Fruit fly (Drosophila melanogaster) whole organism, embryonic: ENCODE results near the gene TrpRS.

Source experiments
- ATbp ChIP-seq: fragments of 200-800 bp; sonication (Bioruptor generic); optimal IDR thresholded peaks from 2 replicates; lab custom pipeline; 2017; ENCODE audit warnings: missing biosample characterization, mild to moderate bottlenecking, missing genetic modification characterization, missing genetic modification reagents
- Aef1 ChIP-seq: fragments of 200-800 bp; sonication (Bioruptor generic); IDR thresholded peaks from 3 replicates; pipeline ENCODE4 v1.3.6; 2022; ENCODE audit warnings: missing biosample characterization, missing genetic modification characterization
- Blimp-1 ChIP-seq: fragments of 200-800 bp; sonication (Bioruptor generic); optimal IDR thresholded peaks from 3 replicates; lab custom pipeline; 2018; ENCODE audit warnings: missing biosample characterization, missing genetic modification characterization, mild to moderate bottlenecking, moderate library complexity, missing genetic modification reagents
- CG10209 ChIP-seq: fragments of 200-800 bp; sonication (Bioruptor generic); optimal IDR thresholded peaks from 3 replicates; lab custom pipeline; 2017; ENCODE audit warnings: missing biosample characterization, mild to moderate bottlenecking, missing genetic modification characterization, missing genetic modification reagents
- CG11695 ChIP-seq: fragments of 200-800 bp; sonication (Bioruptor generic); IDR thresholded peaks from 3 replicates; pipeline ENCODE4 v1.3.6; 2022; ENCODE audit warnings: missing biosample characterization, missing genetic modification characterization
- CG12071 ChIP-seq: fragments of 200-800 bp; sonication (Bioruptor generic); optimal IDR thresholded peaks from 3 replicates; lab custom pipeline; 2018; ENCODE audit warnings: missing biosample characterization, mild to moderate bottlenecking, missing genetic modification characterization
- CG15011 ChIP-seq: fragments of 200-800 bp; sonication (Bioruptor generic); optimal IDR thresholded peaks from 3 replicates; lab custom pipeline; 2018; ENCODE audit warnings: missing biosample characterization, mild to moderate bottlenecking, missing genetic modification characterization
- CG1603 ChIP-seq: fragments of 200-800 bp; sonication (Bioruptor generic); optimal IDR thresholded peaks from 2 replicates; lab custom pipeline; 2019; ENCODE audit warnings: missing biosample characterization, mild to moderate bottlenecking, missing genetic modification characterization, moderate library complexity
- CG2116 ChIP-seq: fragments of 200-800 bp; sonication (Bioruptor generic); optimal IDR thresholded peaks from 3 replicates; lab custom pipeline; 2018; ENCODE audit warnings: missing biosample characterization, mild to moderate bottlenecking, missing genetic modification characterization
- CG2120 ChIP-seq: fragments of 200-800 bp; sonication (Bioruptor generic); optimal IDR thresholded peaks from 3 replicates; lab custom pipeline; 2016; ENCODE audit warnings: missing biosample characterization, missing genetic modification characterization
- CG30020 ChIP-seq: fragments of 200-800 bp; optimal IDR thresholded peaks from 2 replicates; lab custom pipeline; 2019; ENCODE audit warnings: missing biosample characterization, mild to moderate bottlenecking, missing genetic modification characterization, moderate library complexity
- CG30403 ChIP-seq: fragments of 200-800 bp; sonication (Bioruptor generic); optimal IDR thresholded peaks from 3 replicates; lab custom pipeline; 2016; ENCODE audit warnings: missing biosample characterization, missing genetic modification characterization
- CG3281 ChIP-seq: fragments of 200-800 bp; sonication (Bioruptor generic); optimal IDR thresholded peaks from 3 replicates; lab custom pipeline; 2017; ENCODE audit warnings: missing biosample characterization, mild to moderate bottlenecking, missing genetic modification characterization
- CG34224 ChIP-seq: fragments of 200-800 bp; sonication (Bioruptor generic); IDR thresholded peaks from 3 replicates; pipeline ENCODE4 v1.3.6; 2022; ENCODE audit warnings: missing biosample characterization, missing genetic modification characterization; ENCODE audit not compliant: partially characterized antibody
- CG34376 ChIP-seq: fragments of 200-800 bp; sonication (Bioruptor generic); optimal IDR thresholded peaks from 2 replicates; lab custom pipeline; 2018; ENCODE audit warnings: missing biosample characterization, mild to moderate bottlenecking, missing genetic modification characterization
- CG42726 ChIP-seq: fragments of 200-800 bp; sonication (Bioruptor generic); IDR thresholded peaks from 2 replicates; pipeline ENCODE4 v1.3.6; 2022; ENCODE audit warnings: missing biosample characterization, missing genetic modification characterization; ENCODE audit not compliant: partially characterized antibody
- CG4404 ChIP-seq: fragments of 200-800 bp; sonication (Bioruptor generic); IDR thresholded peaks from 2 replicates; pipeline ENCODE4 v1.3.6; 2022; ENCODE audit warnings: missing biosample characterization, missing genetic modification characterization
- CG4617 ChIP-seq: fragments of 200-800 bp; sonication (Bioruptor generic); optimal IDR thresholded peaks from 3 replicates; lab custom pipeline; 2016; ENCODE audit warnings: missing biosample characterization, missing genetic modification characterization, borderline replicate concordance
- CG4707 ChIP-seq: fragments of 200-800 bp; sonication (Bioruptor generic); optimal IDR thresholded peaks from 2 replicates; lab custom pipeline; 2018; ENCODE audit warnings: missing biosample characterization, mild to moderate bottlenecking, missing genetic modification characterization, moderate library complexity
- CG4854 ChIP-seq: fragments of 200-800 bp; sonication (Bioruptor generic); optimal IDR thresholded peaks from 2 replicates; lab custom pipeline; 2016; ENCODE audit warnings: missing biosample characterization, missing genetic modification characterization, inconsistent platforms
- CG8388 ChIP-seq: fragments of 200-800 bp; sonication (Bioruptor generic); optimal IDR thresholded peaks from 2 replicates; lab custom pipeline; 2019; ENCODE audit warnings: missing biosample characterization, mild to moderate bottlenecking, missing genetic modification characterization, moderate library complexity
- CG9932 ChIP-seq: fragments of 200-800 bp; sonication (Bioruptor generic); IDR thresholded peaks from 2 replicates; pipeline ENCODE4 v1.3.6; 2022; ENCODE audit warnings: missing biosample characterization, missing genetic modification characterization
- Dbx ChIP-seq: fragments of 200-800 bp; sonication (Bioruptor generic); IDR thresholded peaks from 3 replicates; pipeline ENCODE4 v1.3.6; 2022; ENCODE audit warnings: missing biosample characterization, missing genetic modification characterization
- Deaf1 ChIP-seq: fragments of 200-800 bp; optimal IDR thresholded peaks from 3 replicates; lab custom pipeline; 2019; ENCODE audit warnings: missing biosample characterization, mild to moderate bottlenecking, missing genetic modification characterization, moderate library complexity
- H15 ChIP-seq: fragments of 200-800 bp; sonication (Bioruptor generic); IDR thresholded peaks from 3 replicates; pipeline ENCODE4 v1.3.6; 2022; ENCODE audit warnings: missing biosample characterization, missing genetic modification characterization
- Med ChIP-seq: fragments of 200-800 bp; sonication (Bioruptor generic); peaks from one replicate; lab custom pipeline; 2016; ENCODE audit warnings: missing biosample characterization, missing genetic modification characterization, mild to moderate bottlenecking, inconsistent platforms, moderate library complexity
- Ptx1 ChIP-seq: fragments of 200-800 bp; sonication (Bioruptor generic); IDR thresholded peaks from 2 replicates; pipeline ENCODE4 v1.3.6; 2022; ENCODE audit warnings: missing biosample characterization, missing genetic modification characterization
- Sry-β ChIP-seq: fragments of 200-800 bp; sonication (Bioruptor generic); optimal IDR thresholded peaks from 2 replicates; lab custom pipeline; 2018; ENCODE audit warnings: missing biosample characterization, mild to moderate bottlenecking, missing genetic modification characterization, moderate library complexity
- Taf1 ChIP-seq: fragments of 200-800 bp; sonication (Bioruptor generic); IDR thresholded peaks from 2 replicates; pipeline ENCODE4 v1.3.6; 2022; ENCODE audit warnings: missing biosample characterization, missing genetic modification characterization
- Tbp ChIP-seq: fragments of >200 bp; optimal IDR thresholded peaks from 2 replicates; lab custom pipeline; 2018; ENCODE audit warnings: missing biosample characterization, missing genetic modification characterization
- Trl ChIP-seq, 3 experiments: fragments of >200 bp in 2 of 3; fragments of 200-800 bp in 1 of 3; sonication (Bioruptor generic) in 1 of 3; optimal IDR thresholded peaks; 2 replicates in 1 of 3; 3 replicates in 2 of 3; lab custom pipeline; 2016 to 2017; ENCODE audit warnings: missing biosample characterization in 1 of 3, missing genetic modification characterization in 1 of 3
- YL-1 ChIP-seq: fragments of 200-800 bp; sonication (Bioruptor generic); optimal IDR thresholded peaks from 3 replicates; lab custom pipeline; 2017; ENCODE audit warnings: missing biosample characterization, mild to moderate bottlenecking, missing genetic modification characterization
- ato ChIP-seq: fragments of 200-800 bp; sonication (Bioruptor generic); IDR thresholded peaks from 2 replicates; pipeline ENCODE4 v1.3.6; 2022; ENCODE audit warnings: missing biosample characterization, missing genetic modification characterization; ENCODE audit not compliant: partially characterized antibody
- bowl ChIP-seq: fragments of 200-800 bp; sonication (Bioruptor generic); IDR thresholded peaks from 2 replicates; pipeline ENCODE4 v1.3.6; 2022; ENCODE audit warnings: missing biosample characterization, missing genetic modification characterization
- corto ChIP-seq: fragments of 200-800 bp; sonication (Bioruptor generic); optimal IDR thresholded peaks from 2 replicates; lab custom pipeline; 2016; ENCODE audit warnings: missing biosample characterization, mild to moderate bottlenecking, missing genetic modification characterization, moderate library complexity
- crp ChIP-seq, 2 experiments: fragments of 200-800 bp; sonication (Bioruptor generic); optimal IDR thresholded peaks; 2 replicates in 1 of 2; 3 replicates in 1 of 2; lab custom pipeline; 2017; ENCODE audit warnings: missing biosample characterization in 2 of 2, missing genetic modification characterization in 2 of 2, mild to moderate bottlenecking in 1 of 2, moderate library complexity in 1 of 2
- dpn ChIP-seq, 2 experiments: fragments of 200-800 bp; sonication (Bioruptor generic); optimal IDR thresholded peaks; 3 replicates each; lab custom pipeline; 2016; ENCODE audit warnings: missing biosample characterization in 2 of 2, missing genetic modification characterization in 2 of 2
- gcm ChIP-seq: fragments of 200-800 bp; sonication (Bioruptor generic); optimal IDR thresholded peaks from 2 replicates; lab custom pipeline; 2019; ENCODE audit warnings: missing biosample characterization, mild to moderate bottlenecking, missing genetic modification characterization, moderate library complexity
- h ChIP-seq: fragments of >200 bp; optimal IDR thresholded peaks from 2 replicates; lab custom pipeline; 2017
- jing ChIP-seq: fragments of 200-800 bp; sonication (Bioruptor generic); optimal IDR thresholded peaks from 2 replicates; lab custom pipeline; 2018; ENCODE audit warnings: missing biosample characterization, mild to moderate bottlenecking, missing genetic modification characterization
- klu ChIP-seq: fragments of 200-800 bp; sonication (Bioruptor generic); IDR thresholded peaks from 2 replicates; pipeline ENCODE4 v1.3.6; 2022; ENCODE audit warnings: missing biosample characterization, missing genetic modification characterization
- lmd ChIP-seq: fragments of 200-800 bp; sonication (Bioruptor generic); IDR thresholded peaks from 2 replicates; pipeline ENCODE4 v1.3.6; 2022; ENCODE audit warnings: missing biosample characterization, missing genetic modification characterization
- mirr ChIP-seq: fragments of 200-800 bp; sonication (Bioruptor generic); optimal IDR thresholded peaks from 3 replicates; lab custom pipeline; 2018; ENCODE audit warnings: missing biosample characterization, mild to moderate bottlenecking, missing genetic modification characterization
- pb ChIP-seq: fragments of 200-800 bp; sonication (Bioruptor generic); optimal IDR thresholded peaks from 3 replicates; lab custom pipeline; 2016; ENCODE audit warnings: missing biosample characterization, missing genetic modification characterization
- repo ChIP-seq: fragments of 200-800 bp; sonication (Bioruptor generic); optimal IDR thresholded peaks from 2 replicates; lab custom pipeline; 2016; ENCODE audit warnings: missing biosample characterization, missing genetic modification characterization
- ro ChIP-seq: fragments of 200-800 bp; sonication (Bioruptor generic); IDR thresholded peaks from 2 replicates; pipeline ENCODE4 v1.3.6; 2022; ENCODE audit warnings: missing biosample characterization, missing genetic modification characterization
- sens ChIP-seq: fragments of 200-800 bp; sonication (Bioruptor generic); peaks from one replicate; lab custom pipeline; 2016; ENCODE audit warnings: missing biosample characterization, missing genetic modification characterization
- sob ChIP-seq: fragments of 200-800 bp; sonication (Bioruptor generic); IDR thresholded peaks from 2 replicates; pipeline ENCODE4 v1.3.6; 2022; ENCODE audit warnings: missing biosample characterization, missing genetic modification characterization
- tx ChIP-seq: fragments of 200-800 bp; sonication (Bioruptor generic); optimal IDR thresholded peaks from 2 replicates; lab custom pipeline; 2016; ENCODE audit warnings: missing biosample characterization, missing genetic modification characterization
- wor ChIP-seq: fragments of 200-800 bp; sonication (Bioruptor generic); IDR thresholded peaks from 2 replicates; pipeline ENCODE4 v1.3.6; 2022; ENCODE audit warnings: missing biosample characterization, missing genetic modification characterization

TrpRS gene

dm6 chr3R:9239941-9240400 lies 26.7 kb downstream of the TrpRS start (continued):
- no peak for TF ChIP-seq corto (GFP tag; lab: Kevin White, UChicago)
- TF ChIP-seq ato (GFP tag; lab: Robert Waterston, UW), result peak; percentile 87
- no peak for TF ChIP-seq ATbp (GFP tag; lab: Kevin White, UChicago)
- no peak for TF ChIP-seq pb (GFP tag; lab: Kevin White, UChicago)
- peak in 1 of 2 experiments; percentile 6 for TF ChIP-seq dpn (GFP tag; optimal IDR thresholded peaks at IDR 0.05; lab: Kevin White, UChicago)
- TF ChIP-seq mirr (GFP tag; lab: Kevin White, UChicago), result no peak
- TF ChIP-seq CG8388 (GFP tag; lab: Kevin White, UChicago), result no peak
- TF ChIP-seq h (lab: Kevin White, UChicago), result no peak
- no peak for TF ChIP-seq klu
- TF ChIP-seq H15 (GFP tag; lab: Robert Waterston, UW), result no peak
- peak; percentile 94 for TF ChIP-seq YL-1 (GFP tag; lab: Kevin White, UChicago)
- peak; percentile 9 for TF ChIP-seq CG2120 (GFP tag; lab: Kevin White, UChicago)
- TF ChIP-seq ro (GFP tag; lab: Robert Waterston, UW), result no peak
- no peak for TF ChIP-seq CG3281 (GFP tag; lab: Kevin White, UChicago)
- TF ChIP-seq Blimp-1 (GFP tag; lab: Kevin White, UChicago), result no peak
- TF ChIP-seq CG1603 (tag; lab: Kevin White, UChicago), result peak; percentile 59
- no peak for TF ChIP-seq Taf1 (GFP tag; lab: Robert Waterston, UW)
- peak; percentile 77 for TF ChIP-seq CG42726 (GFP tag; lab: Robert Waterston, UW)
- TF ChIP-seq CG4404 (GFP tag; lab: Robert Waterston, UW), result no peak
- peak; percentile 35 for TF ChIP-seq Med (GFP tag; lab: Kevin White, UChicago)
- TF ChIP-seq lmd (GFP tag; lab: Robert Waterston, UW), result no peak
- peak; percentile 80 for TF ChIP-seq CG4617 (GFP tag; lab: Kevin White, UChicago)
- TF ChIP-seq Tbp (GFP tag; lab: Kevin White, UChicago), result no peak
- peak; percentile 97 for TF ChIP-seq CG2116 (GFP tag; lab: Kevin White, UChicago)
- TF ChIP-seq sob (GFP tag; lab: Robert Waterston, UW), result no peak
- TF ChIP-seq bowl, result no peak
- no peak for TF ChIP-seq tx
- no peak for TF ChIP-seq repo (GFP tag; lab: Kevin White, UChicago)
- no peak for TF ChIP-seq CG4854 (GFP tag; lab: Kevin White, UChicago)
- no peak for TF ChIP-seq CG9932 (GFP tag; lab: Robert Waterston, UW)
- TF ChIP-seq gcm (GFP tag; lab: Kevin White, UChicago), result peak; percentile 29
- TF ChIP-seq CG12071 (GFP tag; lab: Kevin White, UChicago), result no peak
- no peak for TF ChIP-seq Sry-β (GFP tag; lab: Kevin White, UChicago)
- no peak for TF ChIP-seq CG15011 (GFP tag; lab: Kevin White, UChicago)
- TF ChIP-seq CG34224, result peak; percentile 85; the same call in 2 of the 3 replicates
- TF ChIP-seq CG30020 (tag; lab: Kevin White, UChicago), result peak; percentile 50

- TF ChIP-seq Deaf1 (tag; lab: Kevin White, UChicago) (peak; percentile 36), CG10209 (no peak), Ptx1 (peak; percentile 76), CG11695 (0 out of 3 replicates have a peak, but pooled peaks have one; percentile 11), CG34376 (GFP tag; lab: Kevin White, UChicago) (peak; percentile 62), CG30403 (GFP tag; lab: Kevin White, UChicago) (peak; percentile 52), CG4707 (GFP tag; lab: Kevin White, UChicago) (no peak), wor (GFP tag; lab: Robert Waterston, UW) (no peak), sens (GFP tag; lab: Kevin White, UChicago) (peak; percentile 75), crp (GFP tag; optimal IDR thresholded peaks at IDR 0.05; lab: Kevin White, UChicago) (no peak), Dbx (GFP tag; lab: Robert Waterston, UW) (no peak), Trl (optimal IDR thresholded peaks at IDR 0.05; lab: Kevin White, UChicago) (no peak), Trl (GFP tag; optimal IDR thresholded peaks at IDR 0.05; lab: Kevin White, UChicago) (no peak), Aef1 (GFP tag; lab: Robert Waterston, UW) (no peak), jing (GFP tag; lab: Kevin White, UChicago) (no peak)
Measured at dm6 chr3R:9237268-9238091, 29.2 kb downstream of the TrpRS start, which contains the start of gene pum. pum (minus strand) TSS chr3R:9237682.
